Fruit fly (Drosophila melanogaster) whole organism, embryonic: ENCODE measurements around the gene Dsp1.

Experiments
- Antp ChIP-seq: fragments of 200-800 bp; sonication (Bioruptor generic); optimal IDR thresholded peaks from 3 replicates; lab custom pipeline; 2016; ENCODE audit warnings: missing biosample characterization, missing genetic modification characterization
- Bgb ChIP-seq: fragments of 200-800 bp; sonication (Bioruptor generic); IDR thresholded peaks from 2 replicates; pipeline ENCODE4 v1.3.6; 2022; ENCODE audit warnings: missing biosample characterization, missing genetic modification characterization; ENCODE audit not compliant: partially characterized antibody
- CG10462 ChIP-seq: fragments of 200-800 bp; sonication (Bioruptor generic); optimal IDR thresholded peaks from 2 replicates; lab custom pipeline; 2016; ENCODE audit warnings: missing biosample characterization, missing genetic modification characterization
- CG12769 ChIP-seq: fragments of 200-800 bp; sonication (Bioruptor generic); optimal IDR thresholded peaks from 2 replicates; lab custom pipeline; 2019; ENCODE audit warnings: missing biosample characterization, mild to moderate bottlenecking, missing genetic modification characterization, moderate library complexity
- CG13296 ChIP-seq: fragments of 200-800 bp; sonication (Bioruptor generic); optimal IDR thresholded peaks from 3 replicates; lab custom pipeline; 2018; ENCODE audit warnings: missing biosample characterization, mild to moderate bottlenecking, missing genetic modification characterization
- CG15269 ChIP-seq: fragments of 200-800 bp; sonication (Bioruptor generic); optimal IDR thresholded peaks from 2 replicates; lab custom pipeline; 2018; ENCODE audit warnings: missing biosample characterization, mild to moderate bottlenecking, missing genetic modification characterization, moderate library complexity
- CG1647 ChIP-seq: fragments of 200-800 bp; sonication (Bioruptor generic); optimal IDR thresholded peaks from 3 replicates; lab custom pipeline; 2016; ENCODE audit warnings: missing biosample characterization, missing genetic modification characterization
- CG17186 ChIP-seq: fragments of 200-800 bp; sonication (Bioruptor generic); optimal IDR thresholded peaks from 3 replicates; lab custom pipeline; 2017; ENCODE audit warnings: missing biosample characterization, missing genetic modification reagents, missing genetic modification characterization
- CG17568 ChIP-seq: fragments of 200-800 bp; sonication (Bioruptor generic); optimal IDR thresholded peaks from 2 replicates; lab custom pipeline; 2018; ENCODE audit warnings: missing biosample characterization, mild to moderate bottlenecking, missing genetic modification characterization, moderate library complexity
- CG18262 ChIP-seq: fragments of 200-800 bp; optimal IDR thresholded peaks from 3 replicates; lab custom pipeline; 2019; ENCODE audit warnings: missing biosample characterization, mild to moderate bottlenecking, missing genetic modification characterization, moderate library complexity
- CG2889 ChIP-seq: fragments of 200-800 bp; sonication (Bioruptor generic); IDR thresholded peaks from 3 replicates; pipeline ENCODE4 v1.3.6; 2022; ENCODE audit warnings: missing biosample characterization, missing genetic modification characterization
- CG3163 ChIP-seq: fragments of 200-800 bp; sonication (Bioruptor generic); optimal IDR thresholded peaks from 3 replicates; lab custom pipeline; 2016; ENCODE audit warnings: missing biosample characterization, missing genetic modification characterization
- CG34376 ChIP-seq: fragments of 200-800 bp; sonication (Bioruptor generic); optimal IDR thresholded peaks from 2 replicates; lab custom pipeline; 2018; ENCODE audit warnings: missing biosample characterization, mild to moderate bottlenecking, missing genetic modification characterization
- CG7839 ChIP-seq: fragments of 200-800 bp; sonication (Bioruptor generic); optimal IDR thresholded peaks from 3 replicates; lab custom pipeline; 2018; ENCODE audit warnings: missing biosample characterization, mild to moderate bottlenecking, missing genetic modification characterization, moderate library complexity
- CG9876 ChIP-seq: fragments of 200-800 bp; sonication (Bioruptor generic); optimal IDR thresholded peaks from 2 replicates; lab custom pipeline; 2016; ENCODE audit warnings: missing biosample characterization, missing genetic modification characterization
- CoRest ChIP-seq: fragments of 200-800 bp; sonication (Bioruptor generic); optimal IDR thresholded peaks from 3 replicates; lab custom pipeline; 2018; ENCODE audit warnings: missing biosample characterization, mild to moderate bottlenecking, missing genetic modification characterization, moderate library complexity
- Dad ChIP-seq: fragments of 200-800 bp; sonication (Bioruptor generic); optimal IDR thresholded peaks from 3 replicates; lab custom pipeline; 2016; ENCODE audit warnings: missing biosample characterization, missing genetic modification characterization
- Deaf1 ChIP-seq: fragments of 200-800 bp; optimal IDR thresholded peaks from 3 replicates; lab custom pipeline; 2019; ENCODE audit warnings: missing biosample characterization, mild to moderate bottlenecking, missing genetic modification characterization, moderate library complexity
- ERR ChIP-seq: fragments of 200-800 bp; sonication (Bioruptor generic); optimal IDR thresholded peaks from 2 replicates; lab custom pipeline; 2016; ENCODE audit warnings: missing biosample characterization, missing genetic modification characterization
- HLH3B ChIP-seq: fragments of 200-800 bp; sonication (Bioruptor generic); IDR thresholded peaks from 2 replicates; pipeline ENCODE4 v1.3.6; 2022; ENCODE audit warnings: missing biosample characterization, missing genetic modification characterization
- Hmx ChIP-seq: fragments of 200-800 bp; sonication (Bioruptor generic); optimal IDR thresholded peaks from 2 replicates; lab custom pipeline; 2016; ENCODE audit warnings: missing biosample characterization, missing genetic modification characterization
- Jarid2 ChIP-seq: fragments of 200-800 bp; sonication (Bioruptor generic); optimal IDR thresholded peaks from 3 replicates; lab custom pipeline; 2017; ENCODE audit warnings: mild to moderate bottlenecking, missing biosample characterization, missing genetic modification reagents, missing genetic modification characterization
- Kr ChIP-seq: fragments of 200-800 bp; sonication (Bioruptor generic); optimal IDR thresholded peaks from 2 replicates; lab custom pipeline; 2017; ENCODE audit warnings: missing biosample characterization, mild to moderate bottlenecking, missing genetic modification characterization
- MESR4 ChIP-seq: fragments of 200-800 bp; sonication (Bioruptor generic); optimal IDR thresholded peaks from 2 replicates; lab custom pipeline; 2018; ENCODE audit warnings: missing biosample characterization, mild to moderate bottlenecking, missing genetic modification characterization, moderate library complexity
- Med ChIP-seq: fragments of 200-800 bp; sonication (Bioruptor generic); peaks from one replicate; lab custom pipeline; 2016; ENCODE audit warnings: missing biosample characterization, missing genetic modification characterization, mild to moderate bottlenecking, inconsistent platforms, moderate library complexity
- Ptx1 ChIP-seq: fragments of 200-800 bp; sonication (Bioruptor generic); IDR thresholded peaks from 2 replicates; pipeline ENCODE4 v1.3.6; 2022; ENCODE audit warnings: missing biosample characterization, missing genetic modification characterization
- Sin3A ChIP-seq: fragments of >200 bp; optimal IDR thresholded peaks from 2 replicates; lab custom pipeline; 2018
- Six4 ChIP-seq: fragments of 200-800 bp; sonication (Bioruptor generic); optimal IDR thresholded peaks from 2 replicates; lab custom pipeline; 2016; ENCODE audit warnings: missing biosample characterization, missing genetic modification characterization
- Ssrp ChIP-seq: fragments of 200-800 bp; sonication (Bioruptor generic); optimal IDR thresholded peaks from 2 replicates; lab custom pipeline; 2018; ENCODE audit warnings: missing biosample characterization, mild to moderate bottlenecking, missing genetic modification characterization, moderate library complexity
- Vsx1 ChIP-seq: fragments of 200-800 bp; sonication (Bioruptor generic); optimal IDR thresholded peaks from 2 replicates; lab custom pipeline; 2017; ENCODE audit warnings: missing biosample characterization, mild to moderate bottlenecking, missing genetic modification characterization, missing genetic modification reagents
- bowl ChIP-seq: fragments of 200-800 bp; sonication (Bioruptor generic); IDR thresholded peaks from 2 replicates; pipeline ENCODE4 v1.3.6; 2022; ENCODE audit warnings: missing biosample characterization, missing genetic modification characterization
- cwo ChIP-seq: fragments of 200-800 bp; sonication (Bioruptor generic); optimal IDR thresholded peaks from 3 replicates; lab custom pipeline; 2017; ENCODE audit warnings: missing biosample characterization, missing genetic modification characterization, mild to moderate bottlenecking, moderate library complexity, missing genetic modification reagents
- exex ChIP-seq: fragments of 200-800 bp; sonication (Bioruptor generic); optimal IDR thresholded peaks from 4 replicates; lab custom pipeline; 2018; ENCODE audit warnings: missing biosample characterization, mild to moderate bottlenecking, missing genetic modification characterization, moderate library complexity
- gcm2 ChIP-seq: fragments of 200-800 bp; sonication (Bioruptor generic); optimal IDR thresholded peaks from 2 replicates; lab custom pipeline; 2016; ENCODE audit warnings: missing biosample characterization, missing genetic modification characterization
- gem ChIP-seq: fragments of 200-800 bp; sonication (Bioruptor generic); optimal IDR thresholded peaks from 2 replicates; lab custom pipeline; 2019; ENCODE audit warnings: missing biosample characterization, mild to moderate bottlenecking, missing genetic modification characterization, moderate library complexity
- ham ChIP-seq: fragments of 200-800 bp; sonication (Bioruptor generic); IDR thresholded peaks from 2 replicates; pipeline ENCODE4 v1.3.6; 2022; ENCODE audit warnings: missing biosample characterization, missing genetic modification characterization
- lbe ChIP-seq: fragments of 200-800 bp; sonication (Bioruptor generic); optimal IDR thresholded peaks from 2 replicates; lab custom pipeline; 2016; ENCODE audit warnings: missing biosample characterization, mild to moderate bottlenecking, missing genetic modification characterization
- sens ChIP-seq: fragments of 200-800 bp; sonication (Bioruptor generic); peaks from one replicate; lab custom pipeline; 2016; ENCODE audit warnings: missing biosample characterization, missing genetic modification characterization
- seq ChIP-seq: fragments of 200-800 bp; sonication (Bioruptor generic); IDR thresholded peaks from 2 replicates; pipeline ENCODE4 v1.3.6; 2022; ENCODE audit warnings: missing biosample characterization, missing genetic modification characterization
- sug ChIP-seq: fragments of 200-800 bp; optimal IDR thresholded peaks from 2 replicates; lab custom pipeline; 2019; ENCODE audit warnings: missing biosample characterization, mild to moderate bottlenecking, missing genetic modification characterization, moderate library complexity
- tna ChIP-seq: fragments of 200-800 bp; sonication (Bioruptor generic); IDR thresholded peaks from 2 replicates; pipeline ENCODE4 v1.3.6; 2022; ENCODE audit warnings: missing biosample characterization, missing genetic modification characterization; ENCODE audit not compliant: partially characterized antibody

Dsp1 gene

DNA sequence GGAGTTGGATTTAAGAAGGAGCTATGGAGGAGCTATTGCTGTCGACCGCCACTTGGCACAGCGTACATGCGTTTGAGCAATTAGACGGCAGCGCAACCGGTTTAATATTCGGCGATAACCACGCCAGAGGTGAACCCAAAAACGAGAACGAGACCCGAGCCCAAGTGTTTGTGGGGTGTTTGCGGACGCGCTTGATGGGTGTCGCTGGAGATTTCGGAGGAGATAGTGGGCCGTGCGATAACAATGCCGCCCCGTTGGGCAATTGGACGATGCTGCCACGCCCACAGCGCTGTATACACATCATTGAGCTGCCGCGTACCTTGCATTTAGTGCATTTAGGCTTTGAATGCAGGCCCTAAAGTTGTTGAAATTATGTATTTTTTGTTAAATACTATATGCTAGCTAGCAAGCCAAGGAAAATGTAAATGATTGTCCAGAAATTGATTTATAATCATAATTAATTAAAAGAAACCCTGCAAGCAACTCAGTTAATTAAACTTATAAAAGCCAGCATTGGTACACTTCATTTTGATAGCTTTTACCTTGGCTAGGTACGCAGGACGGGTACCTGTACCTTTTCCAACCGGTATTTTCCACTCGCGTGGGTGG lies 25.0 kb upstream of the Dsp1 start, which contains the start of gene Had1 (continued):
- TF ChIP-seq CG7839 (tag; lab: Kevin White, UChicago) (no peak), Deaf1 (tag; lab: Kevin White, UChicago) (peak; percentile 71), CG17568 (GFP tag; lab: Kevin White, UChicago) (no peak), Kr (GFP tag; lab: Kevin White, UChicago) (no peak), CG34376 (GFP tag; lab: Kevin White, UChicago) (peak; percentile 81), CG1647 (GFP tag; lab: Kevin White, UChicago) (no peak), ham (no peak), CG18262 (peak; percentile 57), Jarid2 (GFP tag; lab: Kevin White, UChicago) (no peak), sug (tag; lab: Kevin White, UChicago) (peak; percentile 85), CG15269 (tag; lab: Kevin White, UChicago) (no peak), CG10462 (no peak), MESR4 (peak; percentile 3), CoRest (tag; lab: Kevin White, UChicago) (no peak), Hmx (no peak), Bgb (GFP tag; lab: Robert Waterston, UW) (no peak), bowl (GFP tag; lab: Robert Waterston, UW) (no peak), gcm2 (GFP tag; lab: Kevin White, UChicago) (no peak), Six4 (GFP tag; lab: Kevin White, UChicago) (no peak), seq (no peak), cwo (GFP tag; lab: Kevin White, UChicago) (peak; percentile 16), lbe (GFP tag; lab: Kevin White, UChicago) (no peak)

dm6 chrX:16308953-16309352 lies 24.5 kb upstream of the Dsp1 start:
- TF ChIP-seq Antp (no peak), sens (GFP tag; lab: Kevin White, UChicago) (peak; percentile 44), Dad (GFP tag; lab: Kevin White, UChicago) (no peak), Ptx1 (GFP tag; lab: Robert Waterston, UW) (no peak), Med (GFP tag; lab: Kevin White, UChicago) (peak; percentile 2), CG13296 (GFP tag; lab: Kevin White, UChicago) (peak; percentile 13), ERR (GFP tag; lab: Kevin White, UChicago) (peak; percentile 44)

DNA sequence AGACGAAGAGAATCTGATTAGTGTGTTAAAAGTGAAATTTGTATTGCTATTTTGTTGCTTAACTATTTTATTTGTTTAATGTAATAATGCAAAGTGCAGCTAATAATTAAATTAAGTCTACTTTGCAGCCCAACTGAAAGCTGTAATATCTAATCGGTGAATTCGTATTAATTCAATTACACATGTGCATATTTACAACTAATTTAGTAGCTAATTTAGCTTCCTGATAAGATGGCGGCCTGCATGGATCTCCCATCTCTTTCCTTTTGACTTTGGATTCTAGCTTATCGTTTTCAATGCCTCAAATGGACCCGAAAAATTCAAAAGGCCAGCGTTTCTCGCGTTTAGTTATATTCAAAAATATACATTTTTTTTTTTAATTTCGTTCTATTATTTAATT lies 23.6 kb upstream of the Dsp1 start:
- no peak for TF ChIP-seq bowl (GFP tag; lab: Robert Waterston, UW)
- TF ChIP-seq CG3163 (GFP tag; lab: Kevin White, UChicago), result no peak
- no peak for TF ChIP-seq HLH3B
- no peak for TF ChIP-seq Deaf1 (tag; lab: Kevin White, UChicago)
- TF ChIP-seq tna, result no peak
- TF ChIP-seq CG17186, result no peak
- TF ChIP-seq exex (tag; lab: Kevin White, UChicago), result peak; percentile 60
- no peak for TF ChIP-seq gem (tag; lab: Kevin White, UChicago)
- no peak for TF ChIP-seq CG2889 (GFP tag; lab: Robert Waterston, UW)
- no peak for TF ChIP-seq Ssrp (tag; lab: Kevin White, UChicago)
- TF ChIP-seq Vsx1, result peak; percentile 71
- no peak for TF ChIP-seq Sin3A (lab: Kevin White, UChicago)
- no peak for TF ChIP-seq CG9876
- no peak for TF ChIP-seq CG12769 (tag; lab: Kevin White, UChicago)
- TF ChIP-seq, all 482 proteins: peak for 2
